Fruit fly (Drosophila melanogaster) whole organism, wandering third instar larva: Measurements from ENCODE around the gene Mf.

Experiments
- CG32264 ChIP-seq: fragments of 200-800 bp; sonication (Bioruptor generic); optimal IDR thresholded peaks from 2 replicates; lab custom pipeline; 2016; ENCODE audit warnings: missing biosample characterization, missing genetic modification characterization
- Dfd ChIP-seq: fragments of >200 bp; optimal IDR thresholded peaks from 2 replicates; lab custom pipeline; 2017; ENCODE audit warnings: missing biosample characterization, missing genetic modification characterization
- Dif ChIP-seq: fragments of 200-275, 200-300 bp; sonication (Bioruptor generic); optimal IDR thresholded peaks from 2 replicates; lab custom pipeline; 2018; ENCODE audit warnings: missing biosample characterization, missing genetic modification characterization; ENCODE audit not compliant: partially characterized antibody
- GATAd ChIP-seq: sonication (Bioruptor generic); optimal IDR thresholded peaks from 2 replicates; lab custom pipeline; 2016; ENCODE audit warnings: missing biosample characterization, missing genetic modification characterization
- HLH106 ChIP-seq: fragments of 200-800 bp; optimal IDR thresholded peaks from 3 replicates; lab custom pipeline; 2019; ENCODE audit warnings: missing biosample characterization, mild to moderate bottlenecking, missing genetic modification characterization, moderate library complexity
- Hnf4 ChIP-seq: fragments of 200-800 bp; sonication (Bioruptor generic); optimal IDR thresholded peaks from 2 replicates; lab custom pipeline; 2016; ENCODE audit warnings: missing biosample characterization, mild to moderate bottlenecking, missing genetic modification characterization
- Hr83 ChIP-seq: fragments of 200-300 bp; sonication (Bioruptor generic); optimal IDR thresholded peaks from 2 replicates; lab custom pipeline; 2016; ENCODE audit warnings: missing biosample characterization, mild to moderate bottlenecking, missing genetic modification characterization, moderate library complexity; ENCODE audit not compliant: poor library complexity, severe bottlenecking
- Mio ChIP-seq: sonication (Bioruptor generic); optimal IDR thresholded peaks from 2 replicates; lab custom pipeline; 2016; ENCODE audit warnings: missing biosample characterization, missing genetic modification characterization
- Myc ChIP-seq: fragments of >200 bp; optimal IDR thresholded peaks from 2 replicates; lab custom pipeline; 2017
- N ChIP-seq: fragments of >200 bp; optimal IDR thresholded peaks from 2 replicates; lab custom pipeline; 2018; ENCODE audit warnings: missing biosample characterization, missing external identifiers, missing genetic modification characterization
- OdsH ChIP-seq: fragments of 200-800 bp; sonication (Bioruptor generic); optimal IDR thresholded peaks from 2 replicates; lab custom pipeline; 2016; ENCODE audit warnings: missing biosample characterization, mild to moderate bottlenecking, missing genetic modification characterization
- Rel ChIP-seq, 2 experiments: fragments of 200-800 bp; sonication (Bioruptor generic) in 1 of 2; optimal IDR thresholded peaks; 2 replicates in 1 of 2; 3 replicates in 1 of 2; lab custom pipeline; 2016 to 2019; ENCODE audit warnings: mild to moderate bottlenecking in 2 of 2, missing biosample characterization in 2 of 2, missing genetic modification characterization in 2 of 2, moderate library complexity in 1 of 2
- Sp1 ChIP-seq: fragments of 200-800 bp; sonication (Bioruptor generic); optimal IDR thresholded peaks from 3 replicates; lab custom pipeline; 2019; ENCODE audit warnings: missing biosample characterization, mild to moderate bottlenecking, missing genetic modification characterization, moderate library complexity
- Vsx2 ChIP-seq: fragments of 200-300, 225-300 bp; sonication (Bioruptor generic); optimal IDR thresholded peaks from 2 replicates; lab custom pipeline; 2018; ENCODE audit warnings: missing biosample characterization, missing genetic modification characterization; ENCODE audit not compliant: partially characterized antibody
- brk ChIP-seq: fragments of 200-800 bp; sonication (Bioruptor generic); optimal IDR thresholded peaks from 2 replicates; lab custom pipeline; 2016; ENCODE audit warnings: missing biosample characterization, mild to moderate bottlenecking, missing genetic modification characterization
- dl ChIP-seq, 2 experiments: fragments of 175-275, 200-275 bp in 1 of 2; fragments of 200-275 bp in 1 of 2; sonication (Bioruptor generic); optimal IDR thresholded peaks; lab custom pipeline; 2018; ENCODE audit warnings: mild to moderate bottlenecking in 2 of 2, missing biosample characterization in 2 of 2, missing genetic modification characterization in 2 of 2, moderate library complexity in 2 of 2; ENCODE audit not compliant: partially characterized antibody in 2 of 2, insufficient read depth in 1 of 2
- dmrt93B ChIP-seq: fragments of 200-800 bp; sonication (Bioruptor generic); optimal IDR thresholded peaks from 2 replicates; lab custom pipeline; 2018; ENCODE audit warnings: missing biosample characterization, mild to moderate bottlenecking, missing genetic modification characterization
- dsf ChIP-seq: sonication (Bioruptor generic); optimal IDR thresholded peaks from 2 replicates; lab custom pipeline; 2016; ENCODE audit warnings: missing biosample characterization, missing genetic modification characterization, borderline replicate concordance
- foxo ChIP-seq, 2 experiments: fragments of 200-800 bp; sonication (Bioruptor generic); optimal IDR thresholded peaks; 2 replicates in 1 of 2; 3 replicates in 1 of 2; lab custom pipeline; 2016 to 2017; ENCODE audit warnings: missing biosample characterization in 2 of 2, missing genetic modification characterization in 2 of 2
- fru ChIP-seq: fragments of 200-800 bp; sonication (Bioruptor generic); optimal IDR thresholded peaks from 3 replicates; lab custom pipeline; 2016; ENCODE audit warnings: missing biosample characterization, mild to moderate bottlenecking, missing genetic modification characterization
- h ChIP-seq: fragments of 200-800 bp; sonication (Bioruptor generic); optimal IDR thresholded peaks from 3 replicates; lab custom pipeline; 2016; ENCODE audit warnings: missing biosample characterization, mild to moderate bottlenecking, missing genetic modification characterization
- lola ChIP-seq: fragments of >200 bp; optimal IDR thresholded peaks from 2 replicates; lab custom pipeline; 2017; ENCODE audit warnings: missing biosample characterization, missing genetic modification characterization
- pan ChIP-seq: fragments of >200 bp; optimal IDR thresholded peaks from 2 replicates; lab custom pipeline; 2017
- psq ChIP-seq: fragments of 200-800 bp; sonication (Bioruptor generic); optimal IDR thresholded peaks from 3 replicates; lab custom pipeline; 2017; ENCODE audit warnings: missing biosample characterization, mild to moderate bottlenecking, missing genetic modification characterization, moderate library complexity
- rgr ChIP-seq: fragments of 200-800 bp; sonication (Bioruptor generic); optimal IDR thresholded peaks from 3 replicates; lab custom pipeline; 2016; ENCODE audit warnings: missing biosample characterization, mild to moderate bottlenecking, missing genetic modification characterization
- tai ChIP-seq: sonication (Bioruptor generic); optimal IDR thresholded peaks from 2 replicates; lab custom pipeline; 2016; ENCODE audit warnings: missing biosample characterization, missing genetic modification characterization
- usp ChIP-seq: fragments of >200 bp; optimal IDR thresholded peaks from 2 replicates; lab custom pipeline; 2017; ENCODE audit warnings: missing biosample characterization, missing genetic modification characterization

Gene Mf

dm6 chr3R:15196134-15197034 lies 15.1 kb upstream of the Mf start, which contains the start of the genes Kpc1 and CG42542 (continued):
- TF ChIP-seq Hnf4 (peak; percentile 92), fru (peak; percentile 77)

dm6 chr3R:15177230-15177629 lies 4.1 kb downstream of the Mf start:
- TF ChIP-seq Sp1 (no peak), rgr (GFP tag; lab: Kevin White, UChicago) (no peak), fru (no peak), Hr83 (GFP tag; lab: Kevin White, UChicago) (no peak), HLH106 (tag; lab: Kevin White, UChicago) (no peak), N (GFP tag; lab: Kevin White, UChicago) (no peak), h (no peak), Myc (lab: Kevin White, UChicago) (no peak), dl (GFP tag; optimal IDR thresholded peaks at IDR 0.05; lab: Kevin White, UChicago; ENCODE audit: insufficient read depth in 1 of 2, partially characterized antibody in 2 of 2) (no peak), Rel (GFP tag; optimal IDR thresholded peaks at IDR 0.05; lab: Kevin White, UChicago) (no peak), Rel (tag; optimal IDR thresholded peaks at IDR 0.05; lab: Kevin White, UChicago) (no peak), OdsH (GFP tag; lab: Kevin White, UChicago) (no peak), Dif (GFP tag; lab: Kevin White, UChicago) (no peak)

dm6 chr3R:15149772-15150512 lies 31.4 kb downstream of the Mf start, which contains the start of gene Gyc88E:
Gyc88E (plus strand) TSS chr3R:15150375.
- TF ChIP-seq psq = no peak
- no peak for TF ChIP-seq lola (GFP tag; lab: Kevin White, UChicago)
- TF ChIP-seq Sp1 = no peak
- TF ChIP-seq brk (GFP tag; lab: Kevin White, UChicago) = no peak
- TF ChIP-seq CG32264 (GFP tag; lab: Kevin White, UChicago) = no peak
- no peak for TF ChIP-seq tai
- TF ChIP-seq N (GFP tag; lab: Kevin White, UChicago) = no peak
- no peak for TF ChIP-seq Vsx2 (GFP tag; lab: Kevin White, UChicago)
- peak; percentile 30 for TF ChIP-seq h
- TF ChIP-seq pan (lab: Kevin White, UChicago) = no peak
- TF ChIP-seq HLH106 (tag; lab: Kevin White, UChicago) = no peak
- TF ChIP-seq fru = peak; percentile 20
- TF ChIP-seq Dfd (GFP tag; lab: Kevin White, UChicago) = no peak
- TF ChIP-seq Hr83 (GFP tag; lab: Kevin White, UChicago) = no peak
- no peak for TF ChIP-seq GATAd
- no peak for TF ChIP-seq Mio (GFP tag; lab: Kevin White, UChicago)
- no peak for TF ChIP-seq usp
- TF ChIP-seq dl (GFP tag; optimal IDR thresholded peaks at IDR 0.05; lab: Kevin White, UChicago; ENCODE audit: insufficient read depth in 1 of 2, partially characterized antibody in 2 of 2) = no peak
- TF ChIP-seq rgr (GFP tag; lab: Kevin White, UChicago) = no peak
- TF ChIP-seq OdsH (GFP tag; lab: Kevin White, UChicago) = no peak
- no peak for TF ChIP-seq dmrt93B (GFP tag; lab: Kevin White, UChicago)
- TF ChIP-seq foxo (GFP tag; optimal IDR thresholded peaks at IDR 0.05; lab: Kevin White, UChicago) = peak in 1 of 2 experiments; percentile 20
- TF ChIP-seq dsf = no peak
- TF ChIP-seq Rel (GFP tag; optimal IDR thresholded peaks at IDR 0.05; lab: Kevin White, UChicago) = no peak
- TF ChIP-seq Rel (tag; optimal IDR thresholded peaks at IDR 0.05; lab: Kevin White, UChicago) = no peak

- no peak for TF ChIP-seq psq
- no peak for TF ChIP-seq OdsH (GFP tag; lab: Kevin White, UChicago)
- TF ChIP-seq Rel (GFP tag; optimal IDR thresholded peaks at IDR 0.05; lab: Kevin White, UChicago) = no peak
- TF ChIP-seq Rel (tag; optimal IDR thresholded peaks at IDR 0.05; lab: Kevin White, UChicago) = no peak
- no peak for TF ChIP-seq HLH106 (tag; lab: Kevin White, UChicago)
- TF ChIP-seq Sp1 = no peak
Observed at dm6 chr3R:15148562-15148961, 32.7 kb downstream of the Mf start.
